Worm (Caenorhabditis elegans) whole organism, early embryonic: ENCODE data around the gene Y54G2A.7.

Source experiments
- B0310.2 ChIP-seq: sonication (generic microtip); optimal IDR thresholded peaks from 2 replicates; lab custom pipeline; 2016; ENCODE audit warnings: mild to moderate bottlenecking, missing genetic modification characterization, missing compliant biosample characterization
- F13C5.2 ChIP-seq: sonication (generic microtip); optimal IDR thresholded peaks from 2 replicates; lab custom pipeline; 2017; ENCODE audit warnings: mild to moderate bottlenecking, missing genetic modification characterization, inconsistent platforms, missing compliant biosample characterization
- aly-1 ChIP-seq: sonication (generic microtip); optimal IDR thresholded peaks from 2 replicates; lab custom pipeline; 2016; ENCODE audit warnings: missing genetic modification characterization, missing compliant biosample characterization
- ama-1 ChIP-seq: fragments of 150-350 bp; optimal IDR thresholded peaks from 2 replicates; lab custom pipeline; 2014
- ceh-13 ChIP-seq: fragments of 200-800 bp; sonication (Bioruptor generic); optimal IDR thresholded peaks from 2 replicates; lab custom pipeline; 2018; ENCODE audit warnings: mild to moderate bottlenecking, missing genetic modification characterization, missing compliant biosample characterization
- ets-7 ChIP-seq: sonication (generic microtip); optimal IDR thresholded peaks from 2 replicates; lab custom pipeline; 2016; ENCODE audit warnings: missing genotype, missing genetic modification characterization, missing compliant biosample characterization
- flt-1 ChIP-seq: fragments of 200-800 bp; sonication (Bioruptor generic); IDR thresholded peaks from 2 replicates; pipeline ENCODE4 v1.3.6; 2022; ENCODE audit warnings: missing genetic modification characterization, missing compliant biosample characterization
- hmbx-1 ChIP-seq: sonication (generic microtip); optimal IDR thresholded peaks from 2 replicates; lab custom pipeline; 2016; ENCODE audit warnings: mild to moderate bottlenecking, missing genetic modification characterization, missing compliant biosample characterization
- hmg-4 ChIP-seq: fragments of 200-800 bp; sonication (Bioruptor generic); optimal IDR thresholded peaks from 2 replicates; lab custom pipeline; 2018; ENCODE audit warnings: mild to moderate bottlenecking, missing genetic modification characterization, missing compliant biosample characterization
- hnd-1 ChIP-seq: sonication (generic microtip); optimal IDR thresholded peaks from 2 replicates; lab custom pipeline; 2016; ENCODE audit warnings: missing genetic modification characterization, missing compliant biosample characterization
- pes-1 ChIP-seq: fragments of 200-800 bp; sonication (Bioruptor generic); IDR thresholded peaks from 2 replicates; pipeline ENCODE4 v1.3.6; 2022; ENCODE audit warnings: missing genetic modification reagents, missing genetic modification characterization, missing compliant biosample characterization
- scrt-1 ChIP-seq: fragments of 200-800 bp; sonication (Bioruptor generic); IDR thresholded peaks from 2 replicates; pipeline ENCODE4 v1.3.6; 2022; ENCODE audit warnings: missing genetic modification characterization, missing compliant biosample characterization
- tbx-11 ChIP-seq: fragments of 200-800 bp; sonication (Bioruptor generic); IDR thresholded peaks from 2 replicates; pipeline ENCODE4 v1.3.6; 2022; ENCODE audit warnings: missing genetic modification characterization, missing compliant biosample characterization
- tra-4 ChIP-seq: sonication (generic microtip); optimal IDR thresholded peaks from 2 replicates; lab custom pipeline; 2017; ENCODE audit warnings: missing genetic modification characterization, missing compliant biosample characterization

DNA sequence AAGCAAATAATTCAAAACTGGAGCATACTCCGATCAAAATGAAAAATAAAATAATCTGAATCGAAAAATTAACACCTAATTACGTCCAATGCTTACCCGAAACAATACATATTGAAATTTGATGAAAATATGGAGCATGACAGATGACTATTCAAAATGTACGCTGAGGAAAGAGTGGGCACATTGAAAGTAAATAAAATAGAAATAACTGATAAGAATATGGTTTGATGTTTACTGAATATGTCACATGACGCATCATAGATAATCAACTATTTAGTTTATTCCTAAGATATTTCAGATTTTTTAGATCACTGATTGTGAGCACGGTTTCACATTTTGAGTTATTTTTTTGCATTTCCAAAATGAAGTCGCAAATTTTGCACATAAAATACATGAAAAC lies 40.1 kb upstream of the Y54G2A.7 start, which contains the start of gene Y54G2A.52:
- no peak for TF ChIP-seq ama-1 (lab: Kevin White, UChicago)
- no peak for TF ChIP-seq scrt-1 (GFP tag; lab: Robert Waterston, UW)
- TF ChIP-seq tbx-11 (GFP tag; lab: Robert Waterston, UW): no peak
- no peak for TF ChIP-seq ets-7
- no peak for TF ChIP-seq B0310.2
- no peak for TF ChIP-seq ceh-13 (GFP tag; lab: Kevin White, UChicago)
- TF ChIP-seq pes-1 (GFP tag; lab: Robert Waterston, UW): no peak
- TF ChIP-seq tra-4 (tag; lab: Kevin White, UChicago): no peak
- TF ChIP-seq flt-1 (GFP tag; lab: Robert Waterston, UW): no peak
- no peak for TF ChIP-seq hmbx-1
- no peak for TF ChIP-seq hnd-1
- TF ChIP-seq F13C5.2: no peak
- TF ChIP-seq hmg-4: no peak
- no peak for TF ChIP-seq aly-1 (tag; lab: Kevin White, UChicago)
